Fruit fly (Drosophila melanogaster) whole organism, adult: ENCODE data around the gene brm.

Experiments
- CG11617 ChIP-seq: fragments of 200-800 bp; sonication (Bioruptor generic); optimal IDR thresholded peaks from 2 replicates; lab custom pipeline; 2017; ENCODE audit warnings: mild to moderate bottlenecking, missing biosample characterization, missing genetic modification reagents, missing genetic modification characterization
- CG12768 ChIP-seq: fragments of 200-800 bp; sonication (Bioruptor generic); optimal IDR thresholded peaks from 2 replicates; lab custom pipeline; 2017; ENCODE audit warnings: missing biosample characterization, missing genetic modification characterization, mild to moderate bottlenecking, moderate library complexity, missing genetic modification reagents
- Hr96 ChIP-seq: fragments of 200-800 bp; sonication (Bioruptor generic); optimal IDR thresholded peaks from 2 replicates; lab custom pipeline; 2016; ENCODE audit warnings: missing biosample characterization, missing genetic modification characterization
- Mnt ChIP-seq: fragments of 200-800 bp; sonication (Bioruptor generic); optimal IDR thresholded peaks from 2 replicates; lab custom pipeline; 2016; ENCODE audit warnings: missing biosample characterization, mild to moderate bottlenecking, missing genetic modification characterization
- bab1 ChIP-seq: fragments of 200-800 bp; sonication (Bioruptor generic); optimal IDR thresholded peaks from 3 replicates; lab custom pipeline; 2019; ENCODE audit warnings: missing biosample characterization, mild to moderate bottlenecking, missing genetic modification characterization, moderate library complexity
- cic ChIP-seq: fragments of 200-800 bp; sonication (Bioruptor generic); optimal IDR thresholded peaks from 2 replicates; lab custom pipeline; 2017; ENCODE audit warnings: missing biosample characterization, mild to moderate bottlenecking, missing genetic modification characterization, moderate library complexity
- cnc ChIP-seq, 2 experiments: fragments of >200 bp; optimal IDR thresholded peaks; 2 replicates each; lab custom pipeline; 2017
- toe ChIP-seq: fragments of 200-800 bp; sonication (Bioruptor generic); optimal IDR thresholded peaks from 2 replicates; lab custom pipeline; 2016; ENCODE audit warnings: missing biosample characterization, missing genetic modification characterization

DNA sequence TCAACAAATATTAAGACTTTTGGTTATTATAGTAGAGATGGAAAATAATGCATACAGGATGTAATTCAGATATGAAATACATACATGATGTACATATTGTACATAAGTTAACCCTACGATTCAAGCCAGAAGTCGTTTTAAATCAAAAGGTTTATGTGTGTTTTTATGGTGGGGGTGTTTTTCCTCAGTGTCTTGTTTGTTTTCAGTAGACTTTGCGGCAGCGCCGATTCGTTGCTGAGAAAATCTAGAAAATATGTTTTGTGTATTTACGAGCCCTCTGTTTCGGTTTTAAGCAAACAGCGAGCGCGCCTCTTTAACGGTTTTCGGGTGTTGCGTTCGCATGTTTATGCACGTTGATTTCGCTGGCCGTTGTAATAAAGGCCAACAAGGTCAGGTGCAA is 28.8 kb downstream of the brm start:
- TF ChIP-seq cic (GFP tag; lab: Kevin White, UChicago) (no peak), Hr96 (GFP tag; lab: Kevin White, UChicago) (no peak), CG11617 (GFP tag; lab: Kevin White, UChicago) (no peak), CG12768 (no peak), bab1 (GFP tag; lab: Kevin White, UChicago) (no peak), Mnt (GFP tag; lab: Kevin White, UChicago) (no peak), toe (GFP tag; lab: Kevin White, UChicago) (no peak), cnc (optimal IDR thresholded peaks at IDR 0.05; lab: Kevin White, UChicago) (no peak)
